Worm (Caenorhabditis elegans) whole organism, L1 larva: ENCODE data around the gene T23E1.1.

ENCODE experiments used
- aly-2 ChIP-seq: fragments of 150-350 bp; optimal IDR thresholded peaks from 2 replicates; lab custom pipeline; 2014; ENCODE audit warnings: missing biosample characterization, missing genetic modification characterization
- ama-1 ChIP-seq: fragments of 150-350 bp; optimal IDR thresholded peaks from 2 replicates; lab custom pipeline; 2014
- egl-27 ChIP-seq, 2 experiments: fragments of 150-350 bp in 1 of 2; sonication (generic microtip); optimal IDR thresholded peaks; 3 replicates each; lab custom pipeline; 2017 to 2018; ENCODE audit warnings: missing biosample characterization in 2 of 2, missing genetic modification characterization in 2 of 2, missing genetic modification reagents in 2 of 2
- lin-15B ChIP-seq: fragments of 150-350 bp; sonication (generic microtip); optimal IDR thresholded peaks from 3 replicates; lab custom pipeline; 2014; ENCODE audit warnings: missing biosample characterization, missing genetic modification characterization
- nhr-76 ChIP-seq: sonication (generic microtip); optimal IDR thresholded peaks from 2 replicates; lab custom pipeline; 2017; ENCODE audit warnings: missing biosample characterization, missing genetic modification characterization
- skn-1 ChIP-seq: fragments of 150-350 bp; optimal IDR thresholded peaks from 2 replicates; lab custom pipeline; 2014; ENCODE audit warnings: missing biosample characterization, missing genetic modification characterization
- unc-86 ChIP-seq: sonication (generic microtip); optimal IDR thresholded peaks from 2 replicates; lab custom pipeline; 2016; ENCODE audit warnings: missing genetic modification characterization, missing compliant biosample characterization

DNA sequence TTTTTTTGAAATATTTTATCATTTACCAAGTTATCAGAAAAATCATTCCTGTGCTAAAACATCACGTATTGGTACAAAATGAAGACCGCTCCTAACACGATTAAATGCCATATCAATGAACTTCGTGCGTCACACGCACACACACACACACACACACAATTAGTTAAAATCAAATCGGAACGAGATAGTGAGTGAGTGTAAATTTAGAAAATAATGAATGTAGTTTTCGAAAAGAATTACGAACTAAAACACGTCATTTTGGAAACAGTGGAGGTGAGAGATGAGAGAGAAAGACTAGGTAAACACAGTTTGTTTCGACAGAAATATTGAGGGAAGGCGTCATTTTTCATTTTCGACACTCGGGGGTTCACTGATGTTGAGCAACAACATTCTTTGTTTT lies 15.7 kb downstream of the T23E1.1 start:
- TF ChIP-seq lin-15B: no peak
- TF ChIP-seq nhr-76: no peak
- no peak for TF ChIP-seq unc-86
- TF ChIP-seq skn-1 (tag; lab: Kevin White, UChicago): no peak
- no peak for TF ChIP-seq egl-27 (tag; optimal IDR thresholded peaks at IDR 0.05; lab: Kevin White, UChicago)
- TF ChIP-seq aly-2 (tag; lab: Kevin White, UChicago): no peak
- no peak for TF ChIP-seq ama-1
